Fruit fly (Drosophila melanogaster) whole organism, embryonic: ENCODE measurements around the gene CG3662.

ENCODE experiments used
- ATbp ChIP-seq: fragments of 200-800 bp; sonication (Bioruptor generic); optimal IDR thresholded peaks from 2 replicates; lab custom pipeline; 2017; ENCODE audit warnings: missing biosample characterization, mild to moderate bottlenecking, missing genetic modification characterization, missing genetic modification reagents
- CG11696 ChIP-seq: fragments of 200-800 bp; sonication (Bioruptor generic); IDR thresholded peaks from 2 replicates; pipeline ENCODE4 v1.3.6; 2022; ENCODE audit warnings: missing biosample characterization, missing genetic modification characterization
- CG14860 ChIP-seq: fragments of 200-800 bp; sonication (Bioruptor generic); IDR thresholded peaks from 3 replicates; pipeline ENCODE4 v1.3.6; 2022; ENCODE audit warnings: missing biosample characterization, missing genetic modification characterization; ENCODE audit not compliant: partially characterized antibody
- CG1529 ChIP-seq: fragments of 200-800 bp; sonication (Bioruptor generic); optimal IDR thresholded peaks from 3 replicates; lab custom pipeline; 2018; ENCODE audit warnings: missing biosample characterization, missing genetic modification characterization
- CG15479 ChIP-seq: fragments of 200-800 bp; sonication (Bioruptor generic); optimal IDR thresholded peaks from 3 replicates; lab custom pipeline; 2019; ENCODE audit warnings: missing biosample characterization, mild to moderate bottlenecking, missing genetic modification characterization, moderate library complexity
- CG15696 ChIP-seq: fragments of 200-800 bp; sonication (Bioruptor generic); optimal IDR thresholded peaks from 2 replicates; lab custom pipeline; 2019; ENCODE audit warnings: missing biosample characterization, mild to moderate bottlenecking, missing genetic modification characterization, moderate library complexity
- CG1603 ChIP-seq: fragments of 200-800 bp; sonication (Bioruptor generic); optimal IDR thresholded peaks from 2 replicates; lab custom pipeline; 2019; ENCODE audit warnings: missing biosample characterization, mild to moderate bottlenecking, missing genetic modification characterization, moderate library complexity
- CG17359 ChIP-seq: fragments of 200-800 bp; sonication (Bioruptor generic); optimal IDR thresholded peaks from 3 replicates; lab custom pipeline; 2018; ENCODE audit warnings: missing biosample characterization, mild to moderate bottlenecking, missing genetic modification characterization, moderate library complexity
- CG17361 ChIP-seq: fragments of 200-800 bp; sonication (Bioruptor generic); IDR thresholded peaks from 3 replicates; pipeline ENCODE4 v1.3.6; 2022; ENCODE audit warnings: missing biosample characterization, missing genetic modification characterization
- CG17829 ChIP-seq: fragments of 200-800 bp; optimal IDR thresholded peaks from 2 replicates; lab custom pipeline; 2019; ENCODE audit warnings: missing biosample characterization, mild to moderate bottlenecking, missing genetic modification characterization, moderate library complexity
- CG2678 ChIP-seq: fragments of 200-800 bp; sonication (Bioruptor generic); optimal IDR thresholded peaks from 3 replicates; lab custom pipeline; 2019; ENCODE audit warnings: missing biosample characterization, mild to moderate bottlenecking, missing genetic modification characterization, moderate library complexity
- CG30403 ChIP-seq: fragments of 200-800 bp; sonication (Bioruptor generic); optimal IDR thresholded peaks from 3 replicates; lab custom pipeline; 2016; ENCODE audit warnings: missing biosample characterization, missing genetic modification characterization
- CG6689 ChIP-seq: fragments of 200-800 bp; sonication (Bioruptor generic); IDR thresholded peaks from 2 replicates; pipeline ENCODE4 v1.3.6; 2022; ENCODE audit warnings: missing biosample characterization, missing genetic modification characterization
- CG7963 ChIP-seq: fragments of 200-800 bp; sonication (Bioruptor generic); IDR thresholded peaks from 3 replicates; pipeline ENCODE4 v1.3.6; 2022; ENCODE audit warnings: missing biosample characterization, missing genetic modification characterization; ENCODE audit not compliant: partially characterized antibody
- CG8765 ChIP-seq: fragments of 200-800 bp; sonication (Bioruptor generic); IDR thresholded peaks from 2 replicates; pipeline ENCODE4 v1.3.6; 2022; ENCODE audit warnings: missing biosample characterization, missing genetic modification characterization
- CG9609 ChIP-seq: fragments of 200-800 bp; sonication (Bioruptor generic); optimal IDR thresholded peaks from 3 replicates; lab custom pipeline; 2016; ENCODE audit warnings: missing biosample characterization, missing genetic modification characterization
- CHES-1-like ChIP-seq: fragments of 200-800 bp; sonication (Bioruptor generic); optimal IDR thresholded peaks from 2 replicates; lab custom pipeline; 2016; ENCODE audit warnings: missing biosample characterization, missing genetic modification characterization
- D19B ChIP-seq: fragments of 200-800 bp; sonication (Bioruptor generic); optimal IDR thresholded peaks from 2 replicates; lab custom pipeline; 2017; ENCODE audit warnings: missing biosample characterization, mild to moderate bottlenecking, missing genetic modification characterization
- Deaf1 ChIP-seq: fragments of 200-800 bp; optimal IDR thresholded peaks from 3 replicates; lab custom pipeline; 2019; ENCODE audit warnings: missing biosample characterization, mild to moderate bottlenecking, missing genetic modification characterization, moderate library complexity
- Dp ChIP-seq: fragments of 200-800 bp; sonication (Bioruptor generic); optimal IDR thresholded peaks from 2 replicates; lab custom pipeline; 2018; ENCODE audit warnings: missing biosample characterization, mild to moderate bottlenecking, missing genetic modification characterization, moderate library complexity
- Dref ChIP-seq: fragments of 200-800 bp; sonication (Bioruptor generic); IDR thresholded peaks from 2 replicates; pipeline ENCODE4 v1.3.6; 2022; ENCODE audit warnings: missing biosample characterization, missing genetic modification characterization
- Drgx ChIP-seq: fragments of 200-800 bp; sonication (Bioruptor generic); IDR thresholded peaks from 2 replicates; pipeline ENCODE4 v1.3.6; 2022; ENCODE audit warnings: missing biosample characterization, missing genetic modification characterization
- ERR ChIP-seq: fragments of 200-800 bp; sonication (Bioruptor generic); optimal IDR thresholded peaks from 2 replicates; lab custom pipeline; 2016; ENCODE audit warnings: missing biosample characterization, missing genetic modification characterization
- Elba2 ChIP-seq: fragments of 200-800 bp; sonication (Bioruptor generic); optimal IDR thresholded peaks from 3 replicates; lab custom pipeline; 2016; ENCODE audit warnings: missing biosample characterization, missing genetic modification characterization
- HLH3B ChIP-seq: fragments of 200-800 bp; sonication (Bioruptor generic); IDR thresholded peaks from 2 replicates; pipeline ENCODE4 v1.3.6; 2022; ENCODE audit warnings: missing biosample characterization, missing genetic modification characterization
- Hey ChIP-seq: fragments of 200-800 bp; sonication (Bioruptor generic); optimal IDR thresholded peaks from 3 replicates; lab custom pipeline; 2018; ENCODE audit warnings: missing biosample characterization, mild to moderate bottlenecking, missing genetic modification characterization
- Hsf ChIP-seq: fragments of 200-800 bp; sonication (Bioruptor generic); optimal IDR thresholded peaks from 3 replicates; lab custom pipeline; 2016; ENCODE audit warnings: missing biosample characterization, missing genetic modification characterization
- Lhr ChIP-seq: fragments of 200-800 bp; sonication (Bioruptor generic); optimal IDR thresholded peaks from 3 replicates; lab custom pipeline; 2017; ENCODE audit warnings: mild to moderate bottlenecking, missing biosample characterization, missing genetic modification reagents, missing genetic modification characterization
- Lim3 ChIP-seq: fragments of 200-800 bp; sonication (Bioruptor generic); IDR thresholded peaks from 2 replicates; pipeline ENCODE4 v1.3.6; 2022; ENCODE audit warnings: missing biosample characterization, missing genetic modification characterization
- MBD-R2 ChIP-seq: fragments of 200-800 bp; sonication (Bioruptor generic); IDR thresholded peaks from 2 replicates; pipeline ENCODE4 v1.3.6; 2022; ENCODE audit warnings: missing biosample characterization, missing genetic modification characterization
- Max ChIP-seq: fragments of 200-800 bp; sonication (Bioruptor generic); optimal IDR thresholded peaks from 2 replicates; lab custom pipeline; 2016; ENCODE audit warnings: missing biosample characterization, mild to moderate bottlenecking, missing genetic modification characterization
- NFAT ChIP-seq: fragments of 200-800 bp; sonication (Bioruptor generic); IDR thresholded peaks from 2 replicates; pipeline ENCODE4 v1.3.6; 2022; ENCODE audit warnings: missing biosample characterization, missing genetic modification characterization
- NfI ChIP-seq: fragments of 200-800 bp; sonication (Bioruptor generic); optimal IDR thresholded peaks from 3 replicates; lab custom pipeline; 2018; ENCODE audit warnings: missing biosample characterization, mild to moderate bottlenecking, missing genetic modification characterization, moderate library complexity
- Pdp1 ChIP-seq, 2 experiments: fragments of 200-800 bp; sonication (Bioruptor generic); optimal IDR thresholded peaks; 3 replicates each; lab custom pipeline; 2016; ENCODE audit warnings: missing biosample characterization in 2 of 2, missing genetic modification characterization in 2 of 2, mild to moderate bottlenecking in 1 of 2, moderate library complexity in 1 of 2
- Ptx1 ChIP-seq: fragments of 200-800 bp; sonication (Bioruptor generic); IDR thresholded peaks from 2 replicates; pipeline ENCODE4 v1.3.6; 2022; ENCODE audit warnings: missing biosample characterization, missing genetic modification characterization
- ap ChIP-seq: fragments of 200-800 bp; sonication (Bioruptor generic); IDR thresholded peaks from 2 replicates; pipeline ENCODE4 v1.3.6; 2022; ENCODE audit warnings: missing biosample characterization, missing genetic modification characterization
- ash1 ChIP-seq: fragments of 200-800 bp; sonication (Bioruptor generic); optimal IDR thresholded peaks from 2 replicates; lab custom pipeline; 2018; ENCODE audit warnings: missing biosample characterization, mild to moderate bottlenecking, missing genetic modification characterization
- bsh ChIP-seq, 2 experiments: fragments of 200-800 bp; sonication (Bioruptor generic); optimal IDR thresholded peaks; 2 replicates each; lab custom pipeline; 2017 to 2018; ENCODE audit warnings: mild to moderate bottlenecking in 2 of 2, missing biosample characterization in 2 of 2, missing genetic modification characterization in 2 of 2, moderate library complexity in 1 of 2
- dimm ChIP-seq: fragments of 200-800 bp; sonication (Bioruptor generic); IDR thresholded peaks from 2 replicates; pipeline ENCODE4 v1.3.6; 2022; ENCODE audit warnings: missing biosample characterization, missing genetic modification characterization
- esg ChIP-seq: fragments of 200-800 bp; sonication (Bioruptor generic); conservative IDR thresholded peaks from 2 replicates; pipeline ENCODE4 v1.3.6; 2022; ENCODE audit warnings: missing biosample characterization, missing genetic modification characterization
- ftz-f1 ChIP-seq: fragments of 200-800 bp; sonication (Bioruptor generic); optimal IDR thresholded peaks from 2 replicates; lab custom pipeline; 2016; ENCODE audit warnings: missing biosample characterization, missing genetic modification characterization
- nau ChIP-seq: fragments of 200-800 bp; sonication (Bioruptor generic); optimal IDR thresholded peaks from 3 replicates; lab custom pipeline; 2017; ENCODE audit warnings: missing biosample characterization, mild to moderate bottlenecking, missing genetic modification characterization, missing genetic modification reagents
- nerfin-1 ChIP-seq: fragments of 200-800 bp; sonication (Bioruptor generic); optimal IDR thresholded peaks from 3 replicates; lab custom pipeline; 2019; ENCODE audit warnings: missing biosample characterization, mild to moderate bottlenecking, missing genetic modification characterization, moderate library complexity
- otp ChIP-seq: fragments of 200-800 bp; sonication (Bioruptor generic); IDR thresholded peaks from 3 replicates; pipeline ENCODE4, ENCODE4 v1.3.6; 2022; ENCODE audit warnings: missing biosample characterization, missing genetic modification characterization
- peb ChIP-seq: fragments of 200-800 bp; sonication (Bioruptor generic); IDR thresholded peaks from 2 replicates; pipeline ENCODE4 v1.3.6; 2022; ENCODE audit warnings: missing biosample characterization, missing genetic modification characterization
- pfk ChIP-seq: fragments of 200-800 bp; sonication (Bioruptor generic); optimal IDR thresholded peaks from 2 replicates; lab custom pipeline; 2018; ENCODE audit warnings: missing biosample characterization, mild to moderate bottlenecking, missing genetic modification characterization, moderate library complexity
- pros ChIP-seq: fragments of 200-800 bp; sonication (Bioruptor generic); optimal IDR thresholded peaks from 3 replicates; lab custom pipeline; 2019; ENCODE audit warnings: missing biosample characterization, mild to moderate bottlenecking, missing genetic modification characterization, moderate library complexity
- sc ChIP-seq, 3 experiments: fragments of >200 bp in 2 of 3; fragments of 200-800 bp in 1 of 3; sonication (Bioruptor generic) in 1 of 3; optimal IDR thresholded peaks; 2 replicates in 2 of 3; 3 replicates in 1 of 3; lab custom pipeline; 2017; ENCODE audit warnings: mild to moderate bottlenecking in 1 of 3, missing biosample characterization in 1 of 3, missing genetic modification characterization in 1 of 3, missing genetic modification reagents in 1 of 3
- sr ChIP-seq: fragments of 200-800 bp; sonication (Bioruptor generic); IDR thresholded peaks from 3 replicates; pipeline ENCODE4 v1.3.6; 2022; ENCODE audit warnings: missing biosample characterization, missing genetic modification characterization
- tup ChIP-seq: fragments of 200-800 bp; sonication (Bioruptor generic); optimal IDR thresholded peaks from 2 replicates; lab custom pipeline; 2016; ENCODE audit warnings: missing biosample characterization, mild to moderate bottlenecking, missing genetic modification characterization, moderate library complexity

The CG3662 gene

dm6 chr2L:837989-838388, 16.9 kb downstream of the CG3662 start (continued):
- peak; percentile 3 for TF ChIP-seq CHES-1-like (GFP tag; lab: Kevin White, UChicago)
- TF ChIP-seq HLH3B (GFP tag; lab: Robert Waterston, UW): peak; percentile 29; the same call in 1 of the 2 replicates
- TF ChIP-seq CG7963: no peak
- no peak for TF ChIP-seq CG17829 (tag; lab: Kevin White, UChicago)
- TF ChIP-seq CG9609 (GFP tag; lab: Kevin White, UChicago): peak; percentile 35
- TF ChIP-seq Dref (GFP tag; lab: Robert Waterston, UW): no peak
- peak; percentile 38 for TF ChIP-seq CG30403 (GFP tag; lab: Kevin White, UChicago)
- TF ChIP-seq ftz-f1: no peak
- TF ChIP-seq ATbp (GFP tag; lab: Kevin White, UChicago): peak; percentile 38
- peak; percentile 30 for TF ChIP-seq tup (GFP tag; lab: Kevin White, UChicago)
- no peak for TF ChIP-seq Hey
- TF ChIP-seq CG17359 (tag; lab: Kevin White, UChicago): peak; percentile 0
- no peak for TF ChIP-seq pros (GFP tag; lab: Kevin White, UChicago)
- no peak for TF ChIP-seq CG14860 (GFP tag; lab: Robert Waterston, UW)
- no peak for TF ChIP-seq ash1 (GFP tag; lab: Kevin White, UChicago)
- TF ChIP-seq otp (GFP tag; lab: Robert Waterston, UW): peak; percentile 58; the same call in 1 of the 3 replicates
- no peak for TF ChIP-seq Lhr (GFP tag; lab: Kevin White, UChicago)
- peak; percentile 89 for TF ChIP-seq Drgx (GFP tag; lab: Robert Waterston, UW)
- no peak for TF ChIP-seq CG15479
- no peak for TF ChIP-seq Dp
- TF ChIP-seq peb (GFP tag; lab: Robert Waterston, UW): 0 out of 2 replicates have a peak, but pooled peaks have one; percentile 21
- no peak for TF ChIP-seq CG8765 (GFP tag; lab: Robert Waterston, UW)
- TF ChIP-seq esg (GFP tag; lab: Robert Waterston, UW): peak; percentile 26; the same call in 1 of the 2 replicates
- 0 out of 2 replicates have a peak, but pooled peaks have one; percentile 6 for TF ChIP-seq ap (GFP tag; lab: Robert Waterston, UW)
- no peak for TF ChIP-seq CG1529 (GFP tag; lab: Kevin White, UChicago)
- TF ChIP-seq CG1603 (tag; lab: Kevin White, UChicago): peak; percentile 80
- TF ChIP-seq sc (optimal IDR thresholded peaks at IDR 0.05; lab: Kevin White, UChicago): no peak
- TF ChIP-seq sc (GFP tag; optimal IDR thresholded peaks at IDR 0.05; lab: Kevin White, UChicago): peak; percentile 58
- TF ChIP-seq D19B (GFP tag; lab: Kevin White, UChicago): peak; percentile 41
- no peak for TF ChIP-seq CG2678 (tag; lab: Kevin White, UChicago)
- no peak for TF ChIP-seq sr
- no peak for TF ChIP-seq CG17361 (GFP tag; lab: Robert Waterston, UW)
- no peak for TF ChIP-seq ERR
- no peak for TF ChIP-seq CG6689 (GFP tag; lab: Robert Waterston, UW)
- TF ChIP-seq Pdp1 (GFP tag; optimal IDR thresholded peaks at IDR 0.05; lab: Kevin White, UChicago): peak in 1 of 2 experiments; percentile 26
- 0 out of 2 replicates have a peak, but pooled peaks have one; percentile 9 for TF ChIP-seq Ptx1 (GFP tag; lab: Robert Waterston, UW)
- TF ChIP-seq Max (GFP tag; lab: Kevin White, UChicago): no peak
- TF ChIP-seq NFAT: no peak
- TF ChIP-seq bsh (GFP tag; optimal IDR thresholded peaks at IDR 0.05; lab: Kevin White, UChicago): peak; percentile 15 to 75
- no peak for TF ChIP-seq nerfin-1 (tag; lab: Kevin White, UChicago)
- TF ChIP-seq dimm: no peak
- no peak for TF ChIP-seq Lim3 (GFP tag; lab: Robert Waterston, UW)
- TF ChIP-seq NfI: no peak
- no peak for TF ChIP-seq pfk (GFP tag; lab: Kevin White, UChicago)
- TF ChIP-seq MBD-R2 (GFP tag; lab: Robert Waterston, UW): no peak
- TF ChIP-seq Deaf1 (tag; lab: Kevin White, UChicago): no peak
- TF ChIP-seq CG15696 (tag; lab: Kevin White, UChicago): no peak
- no peak for TF ChIP-seq CG11696 (GFP tag; lab: Robert Waterston, UW)
- TF ChIP-seq nau (GFP tag; lab: Kevin White, UChicago): no peak
- no peak for TF ChIP-seq Elba2 (GFP tag; lab: Kevin White, UChicago)
- TF ChIP-seq Hsf (GFP tag; lab: Kevin White, UChicago): peak; percentile 65
